Worm (Caenorhabditis elegans) whole organism, mixed stage, embryonic: Measurements from ENCODE around the gene zzz-1.

ENCODE experiments used
- M03D4.4 ChIP-seq: sonication (generic microtip); optimal IDR thresholded peaks from 2 replicates; lab custom pipeline; 2017; ENCODE audit warnings: mild to moderate bottlenecking, missing genetic modification characterization, missing compliant biosample characterization
- bed-3 ChIP-seq: fragments of 200-800 bp; sonication (Bioruptor generic); optimal IDR thresholded peaks from 3 replicates; lab custom pipeline; 2018; ENCODE audit warnings: mild to moderate bottlenecking, missing genetic modification characterization, moderate library complexity, missing compliant biosample characterization
- blmp-1 ChIP-seq: fragments of 150-350 bp; optimal IDR thresholded peaks from 2 replicates; lab custom pipeline; 2014; ENCODE audit warnings: missing biosample characterization, missing genetic modification characterization
- ceh-39 ChIP-seq: fragments of 150-350 bp; optimal IDR thresholded peaks from 2 replicates; lab custom pipeline; 2014; ENCODE audit warnings: missing biosample characterization, missing genetic modification characterization
- ceh-83 ChIP-seq: fragments of 200-800 bp; sonication (Bioruptor generic); optimal IDR thresholded peaks from 2 replicates; lab custom pipeline; 2018; ENCODE audit warnings: mild to moderate bottlenecking, missing genetic modification characterization, missing compliant biosample characterization
- ces-1 ChIP-seq: fragments of 150-350 bp; optimal IDR thresholded peaks from 2 replicates; lab custom pipeline; 2014; ENCODE audit warnings: missing biosample characterization, missing genetic modification reagents, missing genetic modification characterization
- cnd-1 ChIP-seq: fragments of 200-800 bp; sonication (Bioruptor generic); optimal IDR thresholded peaks from 2 replicates; lab custom pipeline; 2018; ENCODE audit warnings: mild to moderate bottlenecking, missing genetic modification characterization, missing compliant biosample characterization
- drap-1 ChIP-seq: fragments of 200-800 bp; sonication (Bioruptor generic); optimal IDR thresholded peaks from 3 replicates; lab custom pipeline; 2018; ENCODE audit warnings: mild to moderate bottlenecking, missing genetic modification characterization, missing compliant biosample characterization
- flh-1 ChIP-seq: fragments of 200-800 bp; sonication (Bioruptor generic); optimal IDR thresholded peaks from 2 replicates; lab custom pipeline; 2018; ENCODE audit warnings: mild to moderate bottlenecking, missing genetic modification characterization, moderate library complexity, missing compliant biosample characterization
- lin-13 ChIP-seq: fragments of 150-350 bp; optimal IDR thresholded peaks from 2 replicates; lab custom pipeline; 2014; ENCODE audit warnings: missing biosample characterization, missing genetic modification characterization
- lin-32 ChIP-seq: fragments of 200-800 bp; sonication (Bioruptor generic); optimal IDR thresholded peaks from 2 replicates; lab custom pipeline; 2018; ENCODE audit warnings: mild to moderate bottlenecking, missing genetic modification characterization, missing compliant biosample characterization
- lsy-2 ChIP-seq: fragments of 150-350 bp; optimal IDR thresholded peaks from 2 replicates; lab custom pipeline; 2014; ENCODE audit warnings: missing biosample characterization, missing genetic modification characterization
- mab-5 ChIP-seq: fragments of 150-350 bp; optimal IDR thresholded peaks from 2 replicates; lab custom pipeline; 2014; ENCODE audit warnings: missing biosample characterization, missing genetic modification characterization
- mep-1 ChIP-seq: fragments of 150-350 bp; optimal IDR thresholded peaks from 2 replicates; lab custom pipeline; 2017; ENCODE audit warnings: missing biosample characterization, missing genetic modification reagents, missing genetic modification characterization, inconsistent platforms
- mls-2 ChIP-seq: sonication (generic microtip); optimal IDR thresholded peaks from 2 replicates; lab custom pipeline; 2016; ENCODE audit warnings: mild to moderate bottlenecking, missing genetic modification characterization, moderate library complexity, missing compliant biosample characterization
- nhr-12 ChIP-seq: fragments of 150-350 bp; optimal IDR thresholded peaks from 2 replicates; lab custom pipeline; 2014; ENCODE audit warnings: missing biosample characterization, missing genetic modification characterization
- nhr-2 ChIP-seq: fragments of 150-350 bp; optimal IDR thresholded peaks from 2 replicates; lab custom pipeline; 2014; ENCODE audit warnings: missing biosample characterization, missing genetic modification characterization
- nhr-237 ChIP-seq: fragments of 150-350 bp; optimal IDR thresholded peaks from 2 replicates; lab custom pipeline; 2014; ENCODE audit warnings: missing biosample characterization, missing genetic modification characterization
- nhr-28 ChIP-seq: fragments of 150-350 bp; optimal IDR thresholded peaks from 2 replicates; lab custom pipeline; 2014; ENCODE audit warnings: missing biosample characterization, missing genetic modification characterization
- nhr-76 ChIP-seq: sonication (generic microtip); optimal IDR thresholded peaks from 2 replicates; lab custom pipeline; 2017; ENCODE audit warnings: missing biosample characterization, missing genetic modification characterization
- pha-4 ChIP-seq: fragments of 150-350 bp; optimal IDR thresholded peaks from 2 replicates; lab custom pipeline; 2018; ENCODE audit warnings: missing biosample characterization, missing genetic modification reagents, missing genetic modification characterization
- sem-2 ChIP-seq: fragments of 200-800 bp; sonication (Bioruptor generic); optimal IDR thresholded peaks from 2 replicates; lab custom pipeline; 2018; ENCODE audit warnings: mild to moderate bottlenecking, missing genetic modification characterization, missing compliant biosample characterization
- snpc-4 ChIP-seq: fragments of 150-350 bp; optimal IDR thresholded peaks from 2 replicates; lab custom pipeline; 2014; ENCODE audit warnings: missing biosample characterization, missing genetic modification characterization
- sptf-1 ChIP-seq: sonication (generic microtip); optimal IDR thresholded peaks from 2 replicates; lab custom pipeline; 2017; ENCODE audit warnings: mild to moderate bottlenecking, missing genetic modification characterization, moderate library complexity, missing compliant biosample characterization
- tbx-8 ChIP-seq: fragments of 200-800 bp; sonication (Bioruptor generic); optimal IDR thresholded peaks from 2 replicates; lab custom pipeline; 2018; ENCODE audit warnings: mild to moderate bottlenecking, missing genetic modification characterization, moderate library complexity, missing compliant biosample characterization
- unc-120 ChIP-seq: sonication (generic microtip); optimal IDR thresholded peaks from 2 replicates; lab custom pipeline; 2017; ENCODE audit warnings: missing genetic modification characterization, missing compliant biosample characterization; ENCODE audit not compliant: poor library complexity, severe bottlenecking
- unc-39 ChIP-seq: fragments of 150-350 bp; optimal IDR thresholded peaks from 2 replicates; lab custom pipeline; 2014; ENCODE audit warnings: missing biosample characterization, missing genetic modification characterization
- unc-62 ChIP-seq: fragments of 150-350 bp; optimal IDR thresholded peaks from 2 replicates; lab custom pipeline; 2014; ENCODE audit warnings: missing biosample characterization, missing genetic modification reagents, missing genetic modification characterization
- zip-8 ChIP-seq: fragments of 150-350 bp; optimal IDR thresholded peaks from 2 replicates; lab custom pipeline; 2014; ENCODE audit warnings: missing biosample characterization, missing genetic modification characterization

The zzz-1 gene

ce11 chrV:10865599-10865998 is 43.4 kb downstream of the zzz-1 start, which contains the start of gene saeg-1:
Gene saeg-1 (minus strand): TSS chrV:10865699.
- TF ChIP-seq blmp-1 (tag; lab: Kevin White, UChicago) (no peak), mep-1 (tag; lab: Kevin White, UChicago) (no peak), nhr-28 (tag; lab: Kevin White, UChicago) (no peak), lsy-2 (no peak), sem-2 (no peak), nhr-12 (tag; lab: Kevin White, UChicago) (no peak), unc-62 (GFP tag; lab: Kevin White, UChicago) (no peak), cnd-1 (tag; lab: Kevin White, UChicago) (no peak), mab-5 (no peak), nhr-237 (tag; lab: Kevin White, UChicago) (no peak), tbx-8 (no peak)

ce11 chrV:10862457-10863097 is 46.4 kb downstream of the zzz-1 start:
- TF ChIP-seq zip-8 (tag; lab: Kevin White, UChicago) (peak; percentile 91), sptf-1 (tag; lab: Kevin White, UChicago) (no peak)

ce11 chrV:10861611-10862262 is 47.2 kb downstream of the zzz-1 start:
- no peak for TF ChIP-seq cnd-1 (tag; lab: Kevin White, UChicago)

- TF ChIP-seq unc-62 (GFP tag; lab: Kevin White, UChicago) (peak; percentile 55), ceh-39 (tag; lab: Kevin White, UChicago) (no peak), mep-1 (tag; lab: Kevin White, UChicago) (no peak)
Observed at ce11 chrV:10860526-10861037, 48.4 kb downstream of the zzz-1 start.

- TF ChIP-seq snpc-4 (tag; lab: Kevin White, UChicago) (no peak), pha-4 (no peak), blmp-1 (tag; lab: Kevin White, UChicago) (no peak), unc-62 (GFP tag; lab: Kevin White, UChicago) (no peak), unc-39 (tag; lab: Kevin White, UChicago) (no peak), mep-1 (tag; lab: Kevin White, UChicago) (no peak), unc-120 (tag; lab: Kevin White, UChicago) (no peak), bed-3 (GFP tag; lab: Kevin White, UChicago) (no peak), drap-1 (GFP tag; lab: Kevin White, UChicago) (no peak), lsy-2 (no peak), nhr-12 (tag; lab: Kevin White, UChicago) (no peak), lin-32 (GFP tag; lab: Kevin White, UChicago) (no peak), flh-1 (GFP tag; lab: Kevin White, UChicago) (no peak), tbx-8 (no peak), lin-13 (no peak), M03D4.4 (tag; lab: Kevin White, UChicago) (no peak), sem-2 (no peak), mls-2 (no peak)
Observed at ce11 chrV:10859775-10860174, 49.2 kb downstream of the zzz-1 start.

ce11 chrV:10859048-10859637 is 49.8 kb downstream of the zzz-1 start:
- no peak for TF ChIP-seq blmp-1 (tag; lab: Kevin White, UChicago)
- TF ChIP-seq ceh-83 (GFP tag; lab: Kevin White, UChicago): no peak
- TF ChIP-seq sem-2: no peak
- TF ChIP-seq nhr-2 (tag; lab: Kevin White, UChicago): no peak
- no peak for TF ChIP-seq lin-13
- TF ChIP-seq nhr-76 (tag; lab: Kevin White, UChicago): no peak
- no peak for TF ChIP-seq pha-4
- no peak for TF ChIP-seq zip-8 (tag; lab: Kevin White, UChicago)
- TF ChIP-seq ces-1 (GFP tag; lab: Kevin White, UChicago): no peak
- no peak for TF ChIP-seq unc-39 (tag; lab: Kevin White, UChicago)
- TF ChIP-seq tbx-8: no peak
